Worm (Caenorhabditis elegans) whole organism, L2 larva: ENCODE data around the gene frpr-18.
A peak's percentile ranks its signal among the peaks of the same experiment; 100 is the strongest.

Source experiments
- C34F6.9 ChIP-seq: fragments of 150-350 bp; optimal IDR thresholded peaks from 2 replicates; lab custom pipeline; 2014; ENCODE audit warnings: missing biosample characterization, missing genetic modification characterization
- F13H6.1 ChIP-seq: sonication (generic microtip); optimal IDR thresholded peaks from 2 replicates; lab custom pipeline; 2016; ENCODE audit warnings: missing genetic modification characterization, missing compliant biosample characterization
- R02D3.7 ChIP-seq: fragments of 150-350 bp; optimal IDR thresholded peaks from 2 replicates; lab custom pipeline; 2014; ENCODE audit warnings: missing biosample characterization, missing genetic modification characterization
- Y55F3AM.14 ChIP-seq: fragments of 200-800 bp; sonication (Bioruptor generic); optimal IDR thresholded peaks from 2 replicates; lab custom pipeline; 2018; ENCODE audit warnings: mild to moderate bottlenecking, missing genetic modification characterization, missing compliant biosample characterization
- ZK546.5 ChIP-seq: sonication (generic microtip); optimal IDR thresholded peaks from 2 replicates; lab custom pipeline; 2017; ENCODE audit warnings: missing biosample characterization, missing genetic modification characterization
- alr-1 ChIP-seq: fragments of 150-350 bp; optimal IDR thresholded peaks from 2 replicates; lab custom pipeline; 2014; ENCODE audit warnings: missing biosample characterization, missing genetic modification characterization
- aly-2 ChIP-seq: fragments of 150-350 bp; optimal IDR thresholded peaks from 2 replicates; lab custom pipeline; 2014; ENCODE audit warnings: missing biosample characterization, missing genetic modification characterization
- ama-1 ChIP-seq: fragments of 150-350 bp; optimal IDR thresholded peaks from 2 replicates; lab custom pipeline; 2018; ENCODE audit warnings: inconsistent platforms
- blmp-1 ChIP-seq: sonication (generic microtip); optimal IDR thresholded peaks from 2 replicates; lab custom pipeline; 2017; ENCODE audit warnings: missing genetic modification characterization, mild to moderate bottlenecking, missing compliant biosample characterization, antibody characterized with exemption, moderate library complexity; ENCODE audit not compliant: insufficient read depth
- ceh-16 ChIP-seq: fragments of 150-350 bp; optimal IDR thresholded peaks from 2 replicates; lab custom pipeline; 2014; ENCODE audit warnings: missing biosample characterization, missing genetic modification characterization
- ceh-82 ChIP-seq: fragments of 150-350 bp; optimal IDR thresholded peaks from 2 replicates; lab custom pipeline; 2014; ENCODE audit warnings: missing biosample characterization, missing genetic modification characterization
- crh-2 ChIP-seq: sonication (generic microtip); optimal IDR thresholded peaks from 2 replicates; lab custom pipeline; 2017; ENCODE audit warnings: missing biosample characterization, missing genetic modification characterization
- dmd-4 ChIP-seq: sonication (generic microtip); optimal IDR thresholded peaks from 2 replicates; lab custom pipeline; 2017; ENCODE audit warnings: missing biosample characterization, missing genetic modification characterization
- egl-27 ChIP-seq: sonication (generic microtip); optimal IDR thresholded peaks from 3 replicates; lab custom pipeline; 2017; ENCODE audit warnings: missing biosample characterization, missing genetic modification reagents, missing genetic modification characterization
- elt-1 ChIP-seq: fragments of 150-350 bp; optimal IDR thresholded peaks from 2 replicates; lab custom pipeline; 2014; ENCODE audit warnings: missing biosample characterization, missing genetic modification characterization
- elt-3 ChIP-seq: sonication (generic microtip); optimal IDR thresholded peaks from 2 replicates; lab custom pipeline; 2017; ENCODE audit warnings: missing biosample characterization, missing genetic modification characterization
- fos-1 ChIP-seq: fragments of 150-350 bp; optimal IDR thresholded peaks from 2 replicates; lab custom pipeline; 2014; ENCODE audit warnings: missing biosample characterization, missing genetic modification characterization
- gmeb-1 ChIP-seq: fragments of 150-350 bp; optimal IDR thresholded peaks from 2 replicates; lab custom pipeline; 2014; ENCODE audit warnings: missing biosample characterization, missing genetic modification characterization
- lin-11 ChIP-seq: fragments of 150-350 bp; sonication (generic microtip); optimal IDR thresholded peaks from 2 replicates; lab custom pipeline; 2014; ENCODE audit warnings: missing biosample characterization, missing genetic modification characterization, inconsistent platforms, mixed read lengths
- lin-13 ChIP-seq: fragments of 150-350 bp; optimal IDR thresholded peaks from 2 replicates; lab custom pipeline; 2014; ENCODE audit warnings: missing biosample characterization, missing genetic modification reagents, missing genetic modification characterization
- lin-39 ChIP-seq: fragments of 150-350 bp; optimal IDR thresholded peaks from 2 replicates; lab custom pipeline; 2014; ENCODE audit warnings: missing biosample characterization, missing genetic modification reagents, missing genetic modification characterization
- lsy-2 ChIP-seq, 2 experiments: fragments of 150-350 bp in 1 of 2; sonication (generic microtip) in 1 of 2; optimal IDR thresholded peaks; 2 replicates each; lab custom pipeline; 2014 to 2017; ENCODE audit warnings: missing biosample characterization in 2 of 2, missing genetic modification characterization in 2 of 2
- mab-5 ChIP-seq: fragments of 150-350 bp; optimal IDR thresholded peaks from 2 replicates; lab custom pipeline; 2014; ENCODE audit warnings: missing biosample characterization, missing genetic modification characterization
- mbf-1 ChIP-seq: sonication (generic microtip); optimal IDR thresholded peaks from 2 replicates; lab custom pipeline; 2017; ENCODE audit warnings: missing biosample characterization, missing genetic modification characterization
- mdl-1 ChIP-seq, 2 experiments: fragments of 150-350 bp in 1 of 2; sonication (generic microtip) in 1 of 2; optimal IDR thresholded peaks; 2 replicates each; lab custom pipeline; 2017; ENCODE audit warnings: missing biosample characterization in 2 of 2, missing genetic modification characterization in 2 of 2
- nhr-10 ChIP-seq: sonication (generic microtip); optimal IDR thresholded peaks from 2 replicates; lab custom pipeline; 2017; ENCODE audit warnings: missing biosample characterization, missing genetic modification characterization
- nhr-11 ChIP-seq: fragments of 150-350 bp; optimal IDR thresholded peaks from 2 replicates; lab custom pipeline; 2014; ENCODE audit warnings: missing biosample characterization, missing genetic modification characterization
- nhr-12 ChIP-seq: fragments of 150-350 bp; optimal IDR thresholded peaks from 2 replicates; lab custom pipeline; 2014; ENCODE audit warnings: missing biosample characterization, missing genetic modification characterization
- nhr-129 ChIP-seq: fragments of 150-350 bp; optimal IDR thresholded peaks from 2 replicates; lab custom pipeline; 2014; ENCODE audit warnings: missing biosample characterization, missing genetic modification characterization
- nhr-21 ChIP-seq: fragments of 150-350 bp; optimal IDR thresholded peaks from 2 replicates; lab custom pipeline; 2014; ENCODE audit warnings: missing biosample characterization, missing genetic modification characterization
- nhr-23 ChIP-seq: fragments of 150-350 bp; optimal IDR thresholded peaks from 2 replicates; lab custom pipeline; 2014; ENCODE audit warnings: missing biosample characterization, missing genetic modification reagents, missing genetic modification characterization
- nhr-237 ChIP-seq: fragments of 150-350 bp; optimal IDR thresholded peaks from 2 replicates; lab custom pipeline; 2014; ENCODE audit warnings: missing biosample characterization, missing genetic modification characterization
- nhr-25 ChIP-seq: fragments of 150-350 bp; sonication (generic microtip); optimal IDR thresholded peaks from 3 replicates; lab custom pipeline; 2014; ENCODE audit warnings: missing biosample characterization, missing genetic modification characterization
- nhr-6 ChIP-seq: fragments of 150-350 bp; optimal IDR thresholded peaks from 2 replicates; lab custom pipeline; 2014; ENCODE audit warnings: missing biosample characterization, missing genetic modification characterization
- nhr-77 ChIP-seq: fragments of 150-350 bp; optimal IDR thresholded peaks from 2 replicates; lab custom pipeline; 2014; ENCODE audit warnings: missing biosample characterization, missing genetic modification characterization
- peb-1 ChIP-seq: fragments of 150-350 bp; optimal IDR thresholded peaks from 2 replicates; lab custom pipeline; 2014; ENCODE audit warnings: missing biosample characterization, missing genetic modification characterization
- sem-4 ChIP-seq: fragments of 150-350 bp; optimal IDR thresholded peaks from 2 replicates; lab custom pipeline; 2014; ENCODE audit warnings: missing biosample characterization, missing genetic modification reagents, missing genetic modification characterization
- skn-1 ChIP-seq: sonication (generic microtip); optimal IDR thresholded peaks from 2 replicates; lab custom pipeline; 2017; ENCODE audit warnings: missing biosample characterization, missing genetic modification characterization
- sma-3 ChIP-seq: sonication (generic microtip); optimal IDR thresholded peaks from 2 replicates; lab custom pipeline; 2016; ENCODE audit warnings: missing genetic modification reagents, missing genetic modification characterization, missing compliant biosample characterization
- sma-9 ChIP-seq, 2 experiments: fragments of 150-350 bp in 1 of 2; sonication (generic microtip) in 1 of 2; optimal IDR thresholded peaks; 2 replicates each; lab custom pipeline; 2014 to 2016; ENCODE audit warnings: missing genetic modification characterization in 2 of 2, mild to moderate bottlenecking in 1 of 2, missing biosample characterization in 1 of 2, missing compliant biosample characterization in 1 of 2, missing genetic modification reagents in 1 of 2, moderate library complexity in 1 of 2
- snpc-4 ChIP-seq: fragments of 150-350 bp; optimal IDR thresholded peaks from 2 replicates; lab custom pipeline; 2014; ENCODE audit warnings: missing biosample characterization, missing genetic modification characterization
- unc-39 ChIP-seq: fragments of 150-350 bp; optimal IDR thresholded peaks from 2 replicates; lab custom pipeline; 2014; ENCODE audit warnings: missing biosample characterization, missing genetic modification characterization
- unc-55 ChIP-seq: fragments of 150-350 bp; sonication (generic microtip); optimal IDR thresholded peaks from 3 replicates; lab custom pipeline; 2014; ENCODE audit warnings: missing biosample characterization, missing genetic modification reagents, missing genetic modification characterization
- unc-62 ChIP-seq: fragments of 150-350 bp; optimal IDR thresholded peaks from 2 replicates; lab custom pipeline; 2014; ENCODE audit warnings: missing biosample characterization, missing genetic modification reagents, missing genetic modification characterization
- zag-1 ChIP-seq: fragments of 150-350 bp; optimal IDR thresholded peaks from 2 replicates; lab custom pipeline; 2014; ENCODE audit warnings: missing biosample characterization, missing genetic modification characterization
- ztf-1 ChIP-seq: fragments of 200-800 bp; sonication (Bioruptor generic); conservative IDR thresholded peaks from 2 replicates; pipeline ENCODE4 v1.3.6; 2022; ENCODE audit warnings: missing genetic modification characterization, missing compliant biosample characterization
- ztf-11 ChIP-seq: sonication (generic microtip); optimal IDR thresholded peaks from 2 replicates; lab custom pipeline; 2017; ENCODE audit warnings: missing biosample characterization, missing genetic modification characterization
- ztf-4 ChIP-seq: fragments of 150-350 bp; optimal IDR thresholded peaks from 2 replicates; lab custom pipeline; 2014; ENCODE audit warnings: missing biosample characterization, missing genetic modification characterization

The frpr-18 gene

DNA sequence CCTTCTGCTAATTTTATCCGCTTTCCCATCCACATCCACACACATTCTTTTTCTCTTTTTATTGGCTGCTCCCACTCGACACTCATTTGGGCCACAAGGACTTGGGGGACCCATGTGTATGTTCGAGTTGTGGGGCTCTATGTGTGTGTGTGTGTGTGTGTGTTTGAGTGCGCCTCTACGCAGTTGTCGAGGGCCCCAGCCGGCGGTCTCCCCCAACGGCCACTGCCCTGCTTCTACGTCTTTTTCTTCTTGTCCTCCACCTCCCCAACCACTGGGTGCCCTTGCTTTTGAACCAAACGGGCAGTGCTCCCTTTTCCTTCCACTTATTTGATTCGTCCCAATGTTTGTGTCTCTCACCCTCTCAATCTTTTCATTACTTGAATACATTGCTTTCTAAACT is 10.5 kb downstream of the frpr-18 start:
- TF ChIP-seq sma-9 (GFP tag; optimal IDR thresholded peaks at IDR 0.05; lab: Kevin White, UChicago): peak; percentile 24
- no peak for TF ChIP-seq sma-9 (tag; optimal IDR thresholded peaks at IDR 0.05; lab: Kevin White, UChicago)
- no peak for TF ChIP-seq unc-62 (GFP tag; lab: Kevin White, UChicago)
- TF ChIP-seq mbf-1 (tag; lab: Kevin White, UChicago): no peak
- no peak for TF ChIP-seq peb-1
- no peak for TF ChIP-seq Y55F3AM.14 (GFP tag; lab: Kevin White, UChicago)
- TF ChIP-seq lin-13 (GFP tag; lab: Kevin White, UChicago): no peak
- no peak for TF ChIP-seq ztf-11
- TF ChIP-seq crh-2 (tag; lab: Kevin White, UChicago): no peak
- no peak for TF ChIP-seq fos-1
- no peak for TF ChIP-seq dmd-4
- peak; percentile 16 for TF ChIP-seq zag-1 (tag; lab: Kevin White, UChicago)
- TF ChIP-seq ztf-1 (GFP tag; lab: Robert Waterston, UW): no peak
- peak in 1 of 2 experiments; percentile 12 for TF ChIP-seq lsy-2 (tag; optimal IDR thresholded peaks at IDR 0.05; lab: Kevin White, UChicago)
- TF ChIP-seq blmp-1 (tag; lab: Kevin White, UChicago): no peak
- no peak for TF ChIP-seq ama-1
- no peak for TF ChIP-seq nhr-6 (tag; lab: Kevin White, UChicago)
- TF ChIP-seq unc-55: no peak
- TF ChIP-seq snpc-4 (tag; lab: Kevin White, UChicago): peak; percentile 88
- no peak for TF ChIP-seq mdl-1 (tag; optimal IDR thresholded peaks at IDR 0.05; lab: Kevin White, UChicago)
- no peak for TF ChIP-seq nhr-21 (tag; lab: Kevin White, UChicago)
- no peak for TF ChIP-seq alr-1 (tag; lab: Kevin White, UChicago)
- TF ChIP-seq nhr-12 (tag; lab: Kevin White, UChicago): no peak
- TF ChIP-seq skn-1 (tag; lab: Kevin White, UChicago): no peak
- TF ChIP-seq sma-3: no peak
- TF ChIP-seq C34F6.9 (tag; lab: Kevin White, UChicago): peak; percentile 29
- no peak for TF ChIP-seq nhr-11 (tag; lab: Kevin White, UChicago)
- no peak for TF ChIP-seq ZK546.5 (tag; lab: Kevin White, UChicago)
- TF ChIP-seq ceh-82 (tag; lab: Kevin White, UChicago): no peak
- no peak for TF ChIP-seq aly-2 (tag; lab: Kevin White, UChicago)
- TF ChIP-seq elt-1 (tag; lab: Kevin White, UChicago): no peak
- no peak for TF ChIP-seq R02D3.7 (tag; lab: Kevin White, UChicago)
- TF ChIP-seq unc-39 (tag; lab: Kevin White, UChicago): no peak
- peak; percentile 32 for TF ChIP-seq sem-4
- no peak for TF ChIP-seq nhr-77 (tag; lab: Kevin White, UChicago)
- TF ChIP-seq lin-11 (tag; lab: Kevin White, UChicago): peak; percentile 4
- TF ChIP-seq mab-5 (tag; lab: Kevin White, UChicago): no peak
- no peak for TF ChIP-seq egl-27 (tag; lab: Kevin White, UChicago)
- no peak for TF ChIP-seq nhr-10 (tag; lab: Kevin White, UChicago)
- TF ChIP-seq ztf-4 (tag; lab: Kevin White, UChicago): no peak
- no peak for TF ChIP-seq nhr-129
- no peak for TF ChIP-seq nhr-25
- TF ChIP-seq gmeb-1: no peak
- peak; percentile 37 for TF ChIP-seq F13H6.1 (tag; lab: Kevin White, UChicago)
- TF ChIP-seq elt-3 (tag; lab: Kevin White, UChicago): no peak
- TF ChIP-seq ceh-16: no peak
- TF ChIP-seq lin-39 (tag; lab: Kevin White, UChicago): no peak
- TF ChIP-seq nhr-23 (tag; lab: Kevin White, UChicago): no peak
- no peak for TF ChIP-seq nhr-237 (tag; lab: Kevin White, UChicago)
